Fruit fly (Drosophila melanogaster): Measurements from ENCODE around the gene Mrp4.

The Mrp4 gene

dm6 chr3R:11582253-11582589 is 13.2 kb downstream of the Mrp4 start (continued):
- TF ChIP-seq ind (GFP tag; optimal IDR thresholded peaks at IDR 0.05), result peak; percentile 68
- peak; percentile 87 for TF ChIP-seq Ptx1 (GFP tag; IDR thresholded peaks at IDR 0.05)
- 0 out of 2 replicates have a peak, but pooled peaks have one; percentile 7 for TF ChIP-seq GATAe (GFP tag; conservative IDR thresholded peaks at IDR 0.05)
- TF ChIP-seq az2 (GFP tag; optimal IDR thresholded peaks at IDR 0.05), result peak; percentile 62
- TF ChIP-seq Six4 (GFP tag; optimal IDR thresholded peaks at IDR 0.05), result peak; percentile 53
- no peak for TF ChIP-seq toy (GFP tag; IDR thresholded peaks at IDR 0.05)
- TF ChIP-seq ems (GFP tag; optimal IDR thresholded peaks at IDR 0.05), result peak; percentile 56
- no peak for TF ChIP-seq CG10147 (GFP tag; optimal IDR thresholded peaks at IDR 0.05)
- no peak for TF ChIP-seq TFAM (GFP tag; optimal IDR thresholded peaks at IDR 0.05)
- no peak for TF ChIP-seq cg (GFP tag; optimal IDR thresholded peaks at IDR 0.05)
- TF ChIP-seq CG1233 (GFP tag; optimal IDR thresholded peaks at IDR 0.05), result peak; percentile 67
- TF ChIP-seq CG17328 (GFP tag; IDR thresholded peaks at IDR 0.05), result peak; percentile 78
- no peak for TF ChIP-seq CG15479 (GFP tag; optimal IDR thresholded peaks at IDR 0.05)
- TF ChIP-seq CG14667 (GFP tag; IDR thresholded peaks at IDR 0.05), result peak; percentile 61
- TF ChIP-seq Atf-2 (GFP tag; optimal IDR thresholded peaks at IDR 0.05), result peak; percentile 43
- no peak for TF ChIP-seq CG9876 (GFP tag; optimal IDR thresholded peaks at IDR 0.05)
- TF ChIP-seq CG11723 (GFP tag; optimal IDR thresholded peaks at IDR 0.05), result no peak
- peak; percentile 51 for TF ChIP-seq CG30431 (GFP tag; optimal IDR thresholded peaks at IDR 0.05)
- no peak for TF ChIP-seq jigr1 (GFP tag; IDR thresholded peaks at IDR 0.05)
- 0 out of 2 replicates have a peak, but pooled peaks have one; percentile 36 for TF ChIP-seq CG7372 (GFP tag; IDR thresholded peaks at IDR 0.05)
- peak; percentile 53 for TF ChIP-seq Dad (GFP tag; optimal IDR thresholded peaks at IDR 0.05)
- no peak for TF ChIP-seq CG17186 (GFP tag; optimal IDR thresholded peaks at IDR 0.05)
- peak; percentile 68 for TF ChIP-seq grau (tag; optimal IDR thresholded peaks at IDR 0.05)
- no peak for TF ChIP-seq odd (GFP tag; optimal IDR thresholded peaks at IDR 0.05)
- TF ChIP-seq bab2 (GFP tag; optimal IDR thresholded peaks at IDR 0.05), result peak; percentile 49
- peak; percentile 35 for TF ChIP-seq Dip3 (GFP tag; optimal IDR thresholded peaks at IDR 0.05)
- peak; percentile 75 for TF ChIP-seq unpg (GFP tag; optimal IDR thresholded peaks at IDR 0.05)
- no peak for TF ChIP-seq CG34224 (GFP tag; IDR thresholded peaks at IDR 0.05; ENCODE audit: partially characterized antibody)
- TF ChIP-seq Jarid2 (GFP tag; optimal IDR thresholded peaks at IDR 0.05), result no peak
- TF ChIP-seq Doc3 (GFP tag; IDR thresholded peaks at IDR 0.05; ENCODE audit: partially characterized antibody), result no peak
- TF ChIP-seq mirr (GFP tag; optimal IDR thresholded peaks at IDR 0.05), result no peak
- TF ChIP-seq Kr (GFP tag; optimal IDR thresholded peaks at IDR 0.05), result no peak
- no peak for TF ChIP-seq CG6683 (GFP tag; optimal IDR thresholded peaks at IDR 0.05)
- no peak for TF ChIP-seq Atf3 (GFP tag; optimal IDR thresholded peaks at IDR 0.05)
- peak; percentile 56 for TF ChIP-seq org-1 (GFP tag; optimal IDR thresholded peaks at IDR 0.05)
- TF ChIP-seq wdn (GFP tag; IDR thresholded peaks at IDR 0.05), result no peak
- peak; percentile 79 for TF ChIP-seq CG2712 (tag; optimal IDR thresholded peaks at IDR 0.05)
- peak; percentile 56 for TF ChIP-seq en (GFP tag; optimal IDR thresholded peaks at IDR 0.05)
- TF ChIP-seq CG11085 (GFP tag; IDR thresholded peaks at IDR 0.05), result no peak
- peak; percentile 75; the same call in 2 of the 3 replicates for TF ChIP-seq zfh1 (GFP tag; IDR thresholded peaks at IDR 0.05)
- TF ChIP-seq lilli (GFP tag; optimal IDR thresholded peaks at IDR 0.05), result peak; percentile 72
- TF ChIP-seq CG34376 (GFP tag; optimal IDR thresholded peaks at IDR 0.05), result no peak
- TF ChIP-seq sc (optimal IDR thresholded peaks at IDR 0.05), result no peak
- TF ChIP-seq sc (GFP tag; optimal IDR thresholded peaks at IDR 0.05), result peak; percentile 45
- TF ChIP-seq CG4820 (GFP tag; optimal IDR thresholded peaks at IDR 0.05), result peak; percentile 41
- TF ChIP-seq Side (GFP tag; optimal IDR thresholded peaks at IDR 0.05), result peak; percentile 59
- TF ChIP-seq hth (optimal IDR thresholded peaks at IDR 0.05), result no peak
- 0 out of 2 replicates have a peak, but pooled peaks have one; percentile 18 for TF ChIP-seq CG17612 (GFP tag; IDR thresholded peaks at IDR 0.05)
- peak; percentile 48 for TF ChIP-seq gcm (GFP tag; optimal IDR thresholded peaks at IDR 0.05)
- peak; percentile 32 for TF ChIP-seq Chrac-16 (GFP tag; optimal IDR thresholded peaks at IDR 0.05)
- peak; percentile 5 for TF ChIP-seq zen (tag; optimal IDR thresholded peaks at IDR 0.05)
- peak; percentile 30 for TF ChIP-seq disco-r (GFP tag; optimal IDR thresholded peaks at IDR 0.05)
